Worm (Caenorhabditis elegans) whole organism, mixed stage, embryonic: ENCODE results near the gene tut-2.

Source experiments
- M03D4.4 ChIP-seq: sonication (generic microtip); optimal IDR thresholded peaks from 2 replicates; lab custom pipeline; 2017; ENCODE audit warnings: mild to moderate bottlenecking, missing genetic modification characterization, missing compliant biosample characterization
- ces-1 ChIP-seq: fragments of 150-350 bp; optimal IDR thresholded peaks from 2 replicates; lab custom pipeline; 2014; ENCODE audit warnings: missing biosample characterization, missing genetic modification reagents, missing genetic modification characterization
- elt-3 ChIP-seq: fragments of 150-350 bp; optimal IDR thresholded peaks from 2 replicates; lab custom pipeline; 2014; ENCODE audit warnings: missing biosample characterization, missing genetic modification characterization
- flh-1 ChIP-seq: fragments of 200-800 bp; sonication (Bioruptor generic); optimal IDR thresholded peaks from 2 replicates; lab custom pipeline; 2018; ENCODE audit warnings: mild to moderate bottlenecking, missing genetic modification characterization, moderate library complexity, missing compliant biosample characterization
- mep-1 ChIP-seq: fragments of 150-350 bp; optimal IDR thresholded peaks from 2 replicates; lab custom pipeline; 2017; ENCODE audit warnings: missing biosample characterization, missing genetic modification reagents, missing genetic modification characterization, inconsistent platforms
- nhr-12 ChIP-seq: fragments of 150-350 bp; optimal IDR thresholded peaks from 2 replicates; lab custom pipeline; 2014; ENCODE audit warnings: missing biosample characterization, missing genetic modification characterization
- nhr-28 ChIP-seq: fragments of 150-350 bp; optimal IDR thresholded peaks from 2 replicates; lab custom pipeline; 2014; ENCODE audit warnings: missing biosample characterization, missing genetic modification characterization
- nhr-76 ChIP-seq: sonication (generic microtip); optimal IDR thresholded peaks from 2 replicates; lab custom pipeline; 2017; ENCODE audit warnings: missing biosample characterization, missing genetic modification characterization
- pha-4 ChIP-seq: fragments of 150-350 bp; optimal IDR thresholded peaks from 2 replicates; lab custom pipeline; 2018; ENCODE audit warnings: missing biosample characterization, missing genetic modification reagents, missing genetic modification characterization
- ztf-11 ChIP-seq: fragments of 150-350 bp; optimal IDR thresholded peaks from 2 replicates; lab custom pipeline; 2014; ENCODE audit warnings: missing biosample characterization, missing genetic modification characterization

ce11 chrV:10684748-10685147 lies 26.7 kb downstream of the tut-2 start:
- TF ChIP-seq M03D4.4 (tag; lab: Kevin White, UChicago) (no peak), nhr-76 (no peak), flh-1 (GFP tag; lab: Kevin White, UChicago) (no peak), nhr-28 (tag; lab: Kevin White, UChicago) (no peak), elt-3 (tag; lab: Kevin White, UChicago) (no peak), nhr-12 (tag; lab: Kevin White, UChicago) (no peak), ces-1 (GFP tag; lab: Kevin White, UChicago) (no peak), pha-4 (no peak), mep-1 (no peak), ztf-11 (tag; lab: Kevin White, UChicago) (no peak)
